Worm (Caenorhabditis elegans) whole organism, L4/young adult: Measurements from ENCODE around the gene srz-103.

Experiments
- W03F9.2 ChIP-seq: fragments of 150-350 bp; optimal IDR thresholded peaks from 2 replicates; lab custom pipeline; 2014; ENCODE audit warnings: missing biosample characterization, missing genetic modification characterization
- dao-5 ChIP-seq: sonication (generic microtip); optimal IDR thresholded peaks from 2 replicates; lab custom pipeline; 2016; ENCODE audit warnings: missing genotype, missing genetic modification characterization, moderate library complexity, missing compliant biosample characterization
- him-1 ChIP-seq: sonication (generic microtip); optimal IDR thresholded peaks from 2 replicates; lab custom pipeline; 2016; ENCODE audit warnings: missing genotype, missing genetic modification reagents, missing genetic modification characterization, missing compliant biosample characterization

- TF ChIP-seq dao-5 (tag; lab: Kevin White, UChicago): no peak
- TF ChIP-seq W03F9.2 (tag; lab: Kevin White, UChicago): no peak
- TF ChIP-seq him-1 (tag; lab: Kevin White, UChicago): no peak
These were observed 20.7 kb upstream of the srz-103 start, which contains the start of gene Y70C5C.1 for ce11 chrV:16699752-16700259.
